Fruit fly (Drosophila melanogaster) whole organism, embryonic: Measurements from ENCODE around the gene CG31974.

Experiments
- ATbp ChIP-seq: fragments of 200-800 bp; sonication (Bioruptor generic); optimal IDR thresholded peaks from 2 replicates; lab custom pipeline; 2017; ENCODE audit warnings: missing biosample characterization, mild to moderate bottlenecking, missing genetic modification characterization, missing genetic modification reagents
- C15 ChIP-seq: fragments of 200-800 bp; sonication (Bioruptor generic); IDR thresholded peaks from 3 replicates; pipeline ENCODE4 v1.3.6; 2022; ENCODE audit warnings: missing biosample characterization, missing genetic modification characterization
- CG10267 ChIP-seq: fragments of 200-800 bp; sonication (Bioruptor generic); optimal IDR thresholded peaks from 2 replicates; lab custom pipeline; 2018; ENCODE audit warnings: missing biosample characterization, mild to moderate bottlenecking, missing genetic modification characterization, moderate library complexity
- CG10565 ChIP-seq: fragments of 200-800 bp; sonication (Bioruptor generic); optimal IDR thresholded peaks from 3 replicates; lab custom pipeline; 2016; ENCODE audit warnings: missing biosample characterization, mild to moderate bottlenecking, missing genetic modification characterization
- CG11560 ChIP-seq: fragments of 200-800 bp; sonication (Bioruptor generic); IDR thresholded peaks from 3 replicates; pipeline ENCODE4 v1.3.6; 2022; ENCODE audit warnings: missing biosample characterization, missing genetic modification characterization
- CG1233 ChIP-seq: fragments of 200-800 bp; sonication (Bioruptor generic); optimal IDR thresholded peaks from 4 replicates; lab custom pipeline; 2018; ENCODE audit warnings: missing biosample characterization, mild to moderate bottlenecking, missing genetic modification characterization
- CG15514 ChIP-seq: fragments of 200-800 bp; sonication (Bioruptor generic); optimal IDR thresholded peaks from 3 replicates; lab custom pipeline; 2017; ENCODE audit warnings: missing biosample characterization, missing genetic modification characterization, mild to moderate bottlenecking, moderate library complexity, missing genetic modification reagents
- CG17328 ChIP-seq: fragments of 200-800 bp; sonication (Bioruptor generic); IDR thresholded peaks from 2 replicates; pipeline ENCODE4 v1.3.6; 2022; ENCODE audit warnings: missing biosample characterization, missing genetic modification characterization
- CG17612 ChIP-seq: fragments of 200-800 bp; sonication (Bioruptor generic); IDR thresholded peaks from 2 replicates; pipeline ENCODE4 v1.3.6; 2022; ENCODE audit warnings: missing biosample characterization, missing genetic modification characterization
- CG18476 ChIP-seq: fragments of 200-800 bp; sonication (Bioruptor generic); optimal IDR thresholded peaks from 2 replicates; lab custom pipeline; 2016; ENCODE audit warnings: missing biosample characterization, mild to moderate bottlenecking, missing genetic modification characterization
- CG2199 ChIP-seq: fragments of 200-800 bp; sonication (Bioruptor generic); IDR thresholded peaks from 3 replicates; pipeline ENCODE4 v1.3.6; 2022; ENCODE audit warnings: missing biosample characterization, missing genetic modification characterization
- CG31224 ChIP-seq: fragments of 200-800 bp; sonication (Bioruptor generic); IDR thresholded peaks from 2 replicates; pipeline ENCODE4 v1.3.6; 2022; ENCODE audit warnings: missing biosample characterization, missing genetic modification characterization
- CG3163 ChIP-seq: fragments of 200-800 bp; sonication (Bioruptor generic); optimal IDR thresholded peaks from 3 replicates; lab custom pipeline; 2016; ENCODE audit warnings: missing biosample characterization, missing genetic modification characterization
- CG34422 ChIP-seq: fragments of 200-800 bp; sonication (Bioruptor generic); IDR thresholded peaks from 3 replicates; pipeline ENCODE4 v1.3.6; 2022; ENCODE audit warnings: missing biosample characterization, missing genetic modification characterization
- CG3838 ChIP-seq: fragments of 200-800 bp; sonication (Bioruptor generic); optimal IDR thresholded peaks from 3 replicates; lab custom pipeline; 2016; ENCODE audit warnings: missing biosample characterization, missing genetic modification characterization
- CG6654 ChIP-seq: fragments of 200-800 bp; sonication (Bioruptor generic); optimal IDR thresholded peaks from 2 replicates; lab custom pipeline; 2017; ENCODE audit warnings: missing biosample characterization, mild to moderate bottlenecking, missing genetic modification characterization
- CG6765 ChIP-seq: fragments of 200-800 bp; sonication (Bioruptor generic); optimal IDR thresholded peaks from 3 replicates; lab custom pipeline; 2017; ENCODE audit warnings: missing biosample characterization, mild to moderate bottlenecking, missing genetic modification characterization
- CG6813 ChIP-seq: fragments of 200-800 bp; sonication (Bioruptor generic); optimal IDR thresholded peaks from 2 replicates; lab custom pipeline; 2017; ENCODE audit warnings: missing biosample characterization, missing genetic modification characterization, mild to moderate bottlenecking, moderate library complexity, missing genetic modification reagents
- CG7372 ChIP-seq: fragments of 200-800 bp; sonication (Bioruptor generic); IDR thresholded peaks from 2 replicates; pipeline ENCODE4 v1.3.6; 2022; ENCODE audit warnings: missing biosample characterization, missing genetic modification characterization
- CG7786 ChIP-seq: fragments of 200-800 bp; sonication (Bioruptor generic); optimal IDR thresholded peaks from 2 replicates; lab custom pipeline; 2016; ENCODE audit warnings: missing biosample characterization, missing genetic modification characterization
- CG8359 ChIP-seq: fragments of 200-800 bp; sonication (Bioruptor generic); optimal IDR thresholded peaks from 2 replicates; lab custom pipeline; 2017; ENCODE audit warnings: missing biosample characterization, mild to moderate bottlenecking, missing genetic modification characterization, borderline replicate concordance
- Hmr ChIP-seq: fragments of 200-800 bp; sonication (Bioruptor generic); optimal IDR thresholded peaks from 3 replicates; lab custom pipeline; 2017; ENCODE audit warnings: mild to moderate bottlenecking, missing biosample characterization, missing genetic modification reagents, missing genetic modification characterization
- MBD-R2 ChIP-seq: fragments of 200-800 bp; sonication (Bioruptor generic); IDR thresholded peaks from 2 replicates; pipeline ENCODE4 v1.3.6; 2022; ENCODE audit warnings: missing biosample characterization, missing genetic modification characterization
- Max ChIP-seq: fragments of 200-800 bp; sonication (Bioruptor generic); optimal IDR thresholded peaks from 2 replicates; lab custom pipeline; 2016; ENCODE audit warnings: missing biosample characterization, mild to moderate bottlenecking, missing genetic modification characterization
- Med ChIP-seq: fragments of 200-800 bp; sonication (Bioruptor generic); peaks from one replicate; lab custom pipeline; 2016; ENCODE audit warnings: missing biosample characterization, missing genetic modification characterization, mild to moderate bottlenecking, inconsistent platforms, moderate library complexity
- Mes4 ChIP-seq: fragments of 200-800 bp; sonication (Bioruptor generic); optimal IDR thresholded peaks from 2 replicates; lab custom pipeline; 2016; ENCODE audit warnings: missing biosample characterization, missing genetic modification characterization
- Optix ChIP-seq: fragments of 200-800 bp; sonication (Bioruptor generic); IDR thresholded peaks from 3 replicates; pipeline ENCODE4 v1.3.6; 2022; ENCODE audit warnings: missing biosample characterization, missing genetic modification characterization
- PHDP ChIP-seq: fragments of 200-800 bp; sonication (Bioruptor generic); optimal IDR thresholded peaks from 3 replicates; lab custom pipeline; 2018; ENCODE audit warnings: missing biosample characterization, mild to moderate bottlenecking, missing genetic modification characterization, moderate library complexity
- Sox102F ChIP-seq: fragments of 200-800 bp; sonication (Bioruptor generic); optimal IDR thresholded peaks from 2 replicates; lab custom pipeline; 2018; ENCODE audit warnings: missing biosample characterization, mild to moderate bottlenecking, missing genetic modification characterization, moderate library complexity
- Trl ChIP-seq, 3 experiments: fragments of >200 bp in 2 of 3; fragments of 200-800 bp in 1 of 3; sonication (Bioruptor generic) in 1 of 3; optimal IDR thresholded peaks; 2 replicates in 1 of 3; 3 replicates in 2 of 3; lab custom pipeline; 2016 to 2017; ENCODE audit warnings: missing biosample characterization in 1 of 3, missing genetic modification characterization in 1 of 3
- cwo ChIP-seq: fragments of 200-800 bp; sonication (Bioruptor generic); optimal IDR thresholded peaks from 3 replicates; lab custom pipeline; 2017; ENCODE audit warnings: missing biosample characterization, missing genetic modification characterization, mild to moderate bottlenecking, moderate library complexity, missing genetic modification reagents
- gce ChIP-seq: fragments of 200-800 bp; sonication (Bioruptor generic); IDR thresholded peaks from 3 replicates; pipeline ENCODE4 v1.3.6; 2022; ENCODE audit warnings: missing biosample characterization, missing genetic modification characterization
- grn ChIP-seq: fragments of 200-800 bp; sonication (Bioruptor generic); optimal IDR thresholded peaks from 3 replicates; lab custom pipeline; 2017; ENCODE audit warnings: missing biosample characterization, missing genetic modification characterization
- hkb ChIP-seq, 2 experiments: fragments of 200-800 bp in 1 of 2; fragments of >200 bp in 1 of 2; sonication (Bioruptor generic) in 1 of 2; IDR thresholded peaks in 1 of 2; optimal IDR thresholded peaks in 1 of 2; 2 replicates each; pipeline versions ENCODE4 v1.3.6 to Lab custom; 2017 to 2022; ENCODE audit warnings: missing biosample characterization in 1 of 2, missing genetic modification characterization in 1 of 2
- klu ChIP-seq: fragments of 200-800 bp; sonication (Bioruptor generic); IDR thresholded peaks from 2 replicates; pipeline ENCODE4 v1.3.6; 2022; ENCODE audit warnings: missing biosample characterization, missing genetic modification characterization
- lab ChIP-seq: fragments of 200-800 bp; sonication (Bioruptor generic); optimal IDR thresholded peaks from 3 replicates; lab custom pipeline; 2017; ENCODE audit warnings: missing biosample characterization, missing genetic modification characterization, mild to moderate bottlenecking, moderate library complexity, missing genetic modification reagents
- mam ChIP-seq: fragments of 200-800 bp; sonication (Bioruptor generic); optimal IDR thresholded peaks from 3 replicates; lab custom pipeline; 2016; ENCODE audit warnings: missing biosample characterization, missing genetic modification characterization
- mirr ChIP-seq: fragments of 200-800 bp; sonication (Bioruptor generic); optimal IDR thresholded peaks from 3 replicates; lab custom pipeline; 2018; ENCODE audit warnings: missing biosample characterization, mild to moderate bottlenecking, missing genetic modification characterization
- odd ChIP-seq: fragments of 200-800 bp; sonication (Bioruptor generic); optimal IDR thresholded peaks from 2 replicates; lab custom pipeline; 2017; ENCODE audit warnings: missing biosample characterization, mild to moderate bottlenecking, missing genetic modification characterization
- p53 ChIP-seq: fragments of 200-800 bp; sonication (Bioruptor generic); optimal IDR thresholded peaks from 2 replicates; lab custom pipeline; 2016; ENCODE audit warnings: missing biosample characterization, missing genetic modification characterization
- pnt ChIP-seq: fragments of 200-800 bp; sonication (Bioruptor generic); optimal IDR thresholded peaks from 3 replicates; lab custom pipeline; 2016; ENCODE audit warnings: missing biosample characterization, missing genetic modification characterization
- rib ChIP-seq: fragments of 200-800 bp; sonication (Bioruptor generic); IDR thresholded peaks from 2 replicates; pipeline ENCODE4 v1.3.6; 2022; ENCODE audit warnings: missing biosample characterization, missing genetic modification characterization
- sc ChIP-seq, 3 experiments: fragments of >200 bp in 2 of 3; fragments of 200-800 bp in 1 of 3; sonication (Bioruptor generic) in 1 of 3; optimal IDR thresholded peaks; 2 replicates in 2 of 3; 3 replicates in 1 of 3; lab custom pipeline; 2017; ENCODE audit warnings: mild to moderate bottlenecking in 1 of 3, missing biosample characterization in 1 of 3, missing genetic modification characterization in 1 of 3, missing genetic modification reagents in 1 of 3
- sd ChIP-seq: fragments of 200-800 bp; sonication (Bioruptor generic); optimal IDR thresholded peaks from 3 replicates; lab custom pipeline; 2018; ENCODE audit warnings: missing biosample characterization, mild to moderate bottlenecking, missing genetic modification characterization, moderate library complexity
- shn ChIP-seq: fragments of 200-800 bp; sonication (Bioruptor generic); optimal IDR thresholded peaks from 3 replicates; lab custom pipeline; 2016; ENCODE audit warnings: missing biosample characterization, missing genetic modification characterization
- slbo ChIP-seq: fragments of 200-800 bp; sonication (Bioruptor generic); IDR thresholded peaks from 2 replicates; pipeline ENCODE4 v1.3.6; 2022; ENCODE audit warnings: missing biosample characterization, missing genetic modification characterization
- slou ChIP-seq: fragments of 200-800 bp; sonication (Bioruptor generic); optimal IDR thresholded peaks from 3 replicates; lab custom pipeline; 2016; ENCODE audit warnings: missing biosample characterization, missing genetic modification characterization
- slp2 ChIP-seq: fragments of 200-800 bp; sonication (Bioruptor generic); optimal IDR thresholded peaks from 2 replicates; lab custom pipeline; 2016; ENCODE audit warnings: missing biosample characterization, missing genetic modification characterization

CG31974 gene

dm6 chr2L:125364-126252 is 17.3 kb downstream of the CG31974 start (continued):
- TF ChIP-seq CG10267 (tag; lab: Kevin White, UChicago) (no peak), odd (no peak), mirr (GFP tag; lab: Kevin White, UChicago) (peak; percentile 90), rib (no peak), MBD-R2 (GFP tag; lab: Robert Waterston, UW) (no peak), Max (GFP tag; lab: Kevin White, UChicago) (no peak), CG17328 (GFP tag; lab: Robert Waterston, UW) (no peak), Sox102F (GFP tag; lab: Kevin White, UChicago) (no peak), CG18476 (no peak), slbo (GFP tag; lab: Robert Waterston, UW) (no peak), cwo (GFP tag; lab: Kevin White, UChicago) (peak; percentile 35), PHDP (no peak), Optix (GFP tag; lab: Robert Waterston, UW) (no peak), CG6654 (no peak), shn (GFP tag; lab: Kevin White, UChicago) (no peak), CG17612 (GFP tag; lab: Robert Waterston, UW) (no peak), CG6765 (GFP tag; lab: Kevin White, UChicago) (no peak), slou (GFP tag; lab: Kevin White, UChicago) (no peak), grn (GFP tag; lab: Kevin White, UChicago) (peak; percentile 11), Trl (optimal IDR thresholded peaks at IDR 0.05; lab: Kevin White, UChicago) (no peak), Trl (GFP tag; optimal IDR thresholded peaks at IDR 0.05; lab: Kevin White, UChicago) (no peak), Hmr (GFP tag; lab: Kevin White, UChicago) (peak; percentile 11), CG1233 (no peak), CG31224 (GFP tag; lab: Robert Waterston, UW) (no peak), CG34422 (GFP tag; lab: Robert Waterston, UW) (no peak), Med (GFP tag; lab: Kevin White, UChicago) (peak; percentile 71), CG8359 (no peak), lab (peak; percentile 48), CG3838 (GFP tag; lab: Kevin White, UChicago) (no peak), mam (no peak), sc (optimal IDR thresholded peaks at IDR 0.05; lab: Kevin White, UChicago) (no peak), sc (GFP tag; optimal IDR thresholded peaks at IDR 0.05; lab: Kevin White, UChicago) (no peak), slp2 (GFP tag; lab: Kevin White, UChicago) (no peak), CG6813 (GFP tag; lab: Kevin White, UChicago) (no peak), CG2199 (no peak), pnt (GFP tag; lab: Kevin White, UChicago) (no peak), CG10565 (GFP tag; lab: Kevin White, UChicago) (no peak), p53 (GFP tag; lab: Kevin White, UChicago) (no peak), hkb (optimal IDR thresholded peaks at IDR 0.05; lab: Kevin White, UChicago) (no peak), hkb (GFP tag; IDR thresholded peaks at IDR 0.05; lab: Robert Waterston, UW) (0 out of 2 replicates have a peak, but pooled peaks have one; percentile 7), C15 (GFP tag; lab: Robert Waterston, UW) (no peak), CG3163 (GFP tag; lab: Kevin White, UChicago) (no peak), CG7786 (GFP tag; lab: Kevin White, UChicago) (no peak), sd (peak; percentile 40), klu (GFP tag; lab: Robert Waterston, UW) (no peak), CG11560 (tag; lab: Robert Waterston, UW) (no peak), Mes4 (GFP tag; lab: Kevin White, UChicago) (no peak), CG15514 (GFP tag; lab: Kevin White, UChicago) (peak; percentile 21), CG7372 (GFP tag; lab: Robert Waterston, UW) (no peak), ATbp (GFP tag; lab: Kevin White, UChicago) (no peak), gce (GFP tag; lab: Robert Waterston, UW) (no peak)
